Worm (Caenorhabditis elegans) whole organism, L2 larva: ENCODE results near the gene C17E7.13.

Experiments used
- R02D3.7 ChIP-seq: fragments of 150-350 bp; optimal IDR thresholded peaks from 2 replicates; lab custom pipeline; 2014; ENCODE audit warnings: missing biosample characterization, missing genetic modification characterization
- ama-1 ChIP-seq: fragments of 150-350 bp; optimal IDR thresholded peaks from 2 replicates; lab custom pipeline; 2018; ENCODE audit warnings: inconsistent platforms
- mdl-1 ChIP-seq, 2 experiments: fragments of 150-350 bp in 1 of 2; sonication (generic microtip) in 1 of 2; optimal IDR thresholded peaks; 2 replicates each; lab custom pipeline; 2017; ENCODE audit warnings: missing biosample characterization in 2 of 2, missing genetic modification characterization in 2 of 2
- nhr-12 ChIP-seq: fragments of 150-350 bp; optimal IDR thresholded peaks from 2 replicates; lab custom pipeline; 2014; ENCODE audit warnings: missing biosample characterization, missing genetic modification characterization
- nhr-21 ChIP-seq: fragments of 150-350 bp; optimal IDR thresholded peaks from 2 replicates; lab custom pipeline; 2014; ENCODE audit warnings: missing biosample characterization, missing genetic modification characterization
- nhr-237 ChIP-seq: fragments of 150-350 bp; optimal IDR thresholded peaks from 2 replicates; lab custom pipeline; 2014; ENCODE audit warnings: missing biosample characterization, missing genetic modification characterization
- nhr-6 ChIP-seq: fragments of 150-350 bp; optimal IDR thresholded peaks from 2 replicates; lab custom pipeline; 2014; ENCODE audit warnings: missing biosample characterization, missing genetic modification characterization
- nhr-77 ChIP-seq: fragments of 150-350 bp; optimal IDR thresholded peaks from 2 replicates; lab custom pipeline; 2014; ENCODE audit warnings: missing biosample characterization, missing genetic modification characterization
- sma-3 ChIP-seq: sonication (generic microtip); optimal IDR thresholded peaks from 2 replicates; lab custom pipeline; 2016; ENCODE audit warnings: missing genetic modification reagents, missing genetic modification characterization, missing compliant biosample characterization
- snpc-4 ChIP-seq: fragments of 150-350 bp; optimal IDR thresholded peaks from 2 replicates; lab custom pipeline; 2014; ENCODE audit warnings: missing biosample characterization, missing genetic modification characterization
- zag-1 ChIP-seq: fragments of 150-350 bp; optimal IDR thresholded peaks from 2 replicates; lab custom pipeline; 2014; ENCODE audit warnings: missing biosample characterization, missing genetic modification characterization

DNA sequence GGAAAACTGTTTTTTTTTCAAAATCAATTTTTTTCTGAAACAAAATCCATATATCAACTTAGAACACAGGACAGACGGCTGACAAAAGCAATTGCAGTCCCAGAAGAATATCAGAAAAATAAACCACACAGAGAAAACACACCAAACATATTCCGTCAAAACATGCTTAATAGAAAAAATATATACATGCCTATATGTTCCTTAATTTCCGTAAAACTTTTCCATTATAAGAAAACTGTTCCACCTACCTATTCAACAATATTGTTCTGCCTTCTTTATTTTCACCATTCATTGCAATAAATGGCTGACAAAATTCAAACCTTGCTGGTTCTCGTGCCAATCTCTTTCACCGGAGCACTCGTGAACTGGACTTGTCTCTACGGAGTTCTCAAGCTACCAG, 42.2 kb upstream of the C17E7.13 start, which contains the start of gene srx-63:
- TF ChIP-seq nhr-6 (tag; lab: Kevin White, UChicago) (no peak), nhr-12 (tag; lab: Kevin White, UChicago) (no peak), nhr-21 (tag; lab: Kevin White, UChicago) (no peak), zag-1 (tag; lab: Kevin White, UChicago) (no peak), nhr-237 (no peak), ama-1 (lab: Kevin White, UChicago) (no peak), R02D3.7 (tag; lab: Kevin White, UChicago) (no peak), snpc-4 (tag; lab: Kevin White, UChicago) (no peak), nhr-77 (tag; lab: Kevin White, UChicago) (no peak), sma-3 (GFP tag; lab: Kevin White, UChicago) (no peak), mdl-1 (tag; optimal IDR thresholded peaks at IDR 0.05; lab: Kevin White, UChicago) (no peak)
